Fruit fly (Drosophila melanogaster) whole organism, embryonic: ENCODE data around the gene pyx.

Source experiments
- Atf3 ChIP-seq: fragments of 200-800 bp; sonication (Bioruptor generic); optimal IDR thresholded peaks from 3 replicates; lab custom pipeline; 2016; ENCODE audit warnings: missing biosample characterization, missing genetic modification characterization
- BtbVII ChIP-seq: fragments of 200-800 bp; sonication (Bioruptor generic); optimal IDR thresholded peaks from 3 replicates; lab custom pipeline; 2017; ENCODE audit warnings: missing biosample characterization, mild to moderate bottlenecking, missing genetic modification characterization
- CG10147 ChIP-seq: fragments of 200-800 bp; sonication (Bioruptor generic); optimal IDR thresholded peaks from 2 replicates; lab custom pipeline; 2019; ENCODE audit warnings: missing biosample characterization, mild to moderate bottlenecking, missing genetic modification characterization, moderate library complexity
- CG10462 ChIP-seq: fragments of 200-800 bp; sonication (Bioruptor generic); optimal IDR thresholded peaks from 2 replicates; lab custom pipeline; 2016; ENCODE audit warnings: missing biosample characterization, missing genetic modification characterization
- CG10959 ChIP-seq: fragments of 200-800 bp; sonication (Bioruptor generic); IDR thresholded peaks from 2 replicates; pipeline ENCODE4 v1.3.6; 2022; ENCODE audit warnings: missing biosample characterization, missing genetic modification characterization
- CG13624 ChIP-seq: fragments of 200-800 bp; sonication (Bioruptor generic); optimal IDR thresholded peaks from 2 replicates; lab custom pipeline; 2016; ENCODE audit warnings: missing biosample characterization, missing genetic modification characterization
- CG14441 ChIP-seq: fragments of 200-800 bp; sonication (Bioruptor generic); IDR thresholded peaks from 2 replicates; pipeline ENCODE4 v1.3.6; 2022; ENCODE audit warnings: missing biosample characterization, missing genetic modification characterization
- CG14965 ChIP-seq: fragments of 200-800 bp; sonication (Bioruptor generic); optimal IDR thresholded peaks from 2 replicates; lab custom pipeline; 2016; ENCODE audit warnings: missing biosample characterization, missing genetic modification characterization, borderline replicate concordance
- CG1529 ChIP-seq: fragments of 200-800 bp; sonication (Bioruptor generic); optimal IDR thresholded peaks from 3 replicates; lab custom pipeline; 2018; ENCODE audit warnings: missing biosample characterization, missing genetic modification characterization
- CG15696 ChIP-seq: fragments of 200-800 bp; sonication (Bioruptor generic); optimal IDR thresholded peaks from 2 replicates; lab custom pipeline; 2019; ENCODE audit warnings: missing biosample characterization, mild to moderate bottlenecking, missing genetic modification characterization, moderate library complexity
- CG16815 ChIP-seq: fragments of 200-800 bp; sonication (Bioruptor generic); optimal IDR thresholded peaks from 3 replicates; lab custom pipeline; 2017; ENCODE audit warnings: missing biosample characterization, mild to moderate bottlenecking, missing genetic modification characterization
- CG17568 ChIP-seq: fragments of 200-800 bp; sonication (Bioruptor generic); optimal IDR thresholded peaks from 2 replicates; lab custom pipeline; 2018; ENCODE audit warnings: missing biosample characterization, mild to moderate bottlenecking, missing genetic modification characterization, moderate library complexity
- CG17912 ChIP-seq: fragments of 200-800 bp; sonication (Bioruptor generic); optimal IDR thresholded peaks from 2 replicates; lab custom pipeline; 2018; ENCODE audit warnings: missing biosample characterization, mild to moderate bottlenecking, missing genetic modification characterization
- CG18764 ChIP-seq: fragments of 200-800 bp; sonication (Bioruptor generic); optimal IDR thresholded peaks from 3 replicates; lab custom pipeline; 2016; ENCODE audit warnings: missing biosample characterization, missing genetic modification characterization
- CG32767 ChIP-seq: fragments of 200-800 bp; sonication (Bioruptor generic); IDR thresholded peaks from 2 replicates; pipeline ENCODE4 v1.3.6; 2022; ENCODE audit warnings: missing biosample characterization, missing genetic modification characterization
- CG4360 ChIP-seq: fragments of 200-800 bp; sonication (Bioruptor generic); IDR thresholded peaks from 2 replicates; pipeline ENCODE4 v1.3.6; 2022; ENCODE audit warnings: missing biosample characterization, missing genetic modification characterization
- CG43689 ChIP-seq: fragments of 200-800 bp; sonication (Bioruptor generic); IDR thresholded peaks from 2 replicates; pipeline ENCODE4 v1.3.6; 2022; ENCODE audit warnings: missing biosample characterization, missing genetic modification characterization
- CG4854 ChIP-seq: fragments of 200-800 bp; sonication (Bioruptor generic); optimal IDR thresholded peaks from 2 replicates; lab custom pipeline; 2016; ENCODE audit warnings: missing biosample characterization, missing genetic modification characterization, inconsistent platforms
- CG6765 ChIP-seq: fragments of 200-800 bp; sonication (Bioruptor generic); optimal IDR thresholded peaks from 3 replicates; lab custom pipeline; 2017; ENCODE audit warnings: missing biosample characterization, mild to moderate bottlenecking, missing genetic modification characterization
- CG7928 ChIP-seq: fragments of 200-800 bp; sonication (Bioruptor generic); optimal IDR thresholded peaks from 2 replicates; lab custom pipeline; 2017; ENCODE audit warnings: missing biosample characterization, mild to moderate bottlenecking, missing genetic modification characterization
- Dad ChIP-seq: fragments of 200-800 bp; sonication (Bioruptor generic); optimal IDR thresholded peaks from 3 replicates; lab custom pipeline; 2016; ENCODE audit warnings: missing biosample characterization, missing genetic modification characterization
- Eip74EF ChIP-seq, 2 experiments: fragments of 200-800 bp in 1 of 2; fragments of >200 bp in 1 of 2; sonication (Bioruptor generic) in 1 of 2; optimal IDR thresholded peaks; 2 replicates each; lab custom pipeline; 2017 to 2019; ENCODE audit warnings: missing biosample characterization in 2 of 2, missing genetic modification characterization in 2 of 2, mild to moderate bottlenecking in 1 of 2, moderate library complexity in 1 of 2
- Fer1 ChIP-seq: fragments of 200-800 bp; sonication (Bioruptor generic); optimal IDR thresholded peaks from 2 replicates; lab custom pipeline; 2017; ENCODE audit warnings: missing biosample characterization, mild to moderate bottlenecking, missing genetic modification characterization
- GATAe ChIP-seq: fragments of 200-800 bp; sonication (Bioruptor generic); conservative IDR thresholded peaks from 2 replicates; pipeline ENCODE4 v1.3.6; 2022; ENCODE audit warnings: missing biosample characterization, missing genetic modification characterization
- Lhr ChIP-seq: fragments of 200-800 bp; sonication (Bioruptor generic); optimal IDR thresholded peaks from 3 replicates; lab custom pipeline; 2017; ENCODE audit warnings: mild to moderate bottlenecking, missing biosample characterization, missing genetic modification reagents, missing genetic modification characterization
- Spps ChIP-seq: fragments of 200-800 bp; sonication (Bioruptor generic); optimal IDR thresholded peaks from 2 replicates; lab custom pipeline; 2018; ENCODE audit warnings: missing biosample characterization, mild to moderate bottlenecking, missing genetic modification characterization
- Vsx1 ChIP-seq: fragments of 200-800 bp; sonication (Bioruptor generic); optimal IDR thresholded peaks from 2 replicates; lab custom pipeline; 2017; ENCODE audit warnings: missing biosample characterization, mild to moderate bottlenecking, missing genetic modification characterization, missing genetic modification reagents
- Xbp1 ChIP-seq: fragments of 200-800 bp; sonication (Bioruptor generic); optimal IDR thresholded peaks from 3 replicates; lab custom pipeline; 2016; ENCODE audit warnings: missing biosample characterization, mild to moderate bottlenecking, missing genetic modification characterization
- ab ChIP-seq: fragments of 200-800 bp; sonication (Bioruptor generic); optimal IDR thresholded peaks from 2 replicates; lab custom pipeline; 2016; ENCODE audit warnings: missing biosample characterization, missing genetic modification characterization
- ap ChIP-seq: fragments of 200-800 bp; sonication (Bioruptor generic); IDR thresholded peaks from 2 replicates; pipeline ENCODE4 v1.3.6; 2022; ENCODE audit warnings: missing biosample characterization, missing genetic modification characterization
- cas ChIP-seq: fragments of 200-800 bp; sonication (Bioruptor generic); IDR thresholded peaks from 2 replicates; pipeline ENCODE4 v1.3.6; 2022; ENCODE audit warnings: missing biosample characterization, missing genetic modification characterization
- chinmo ChIP-seq: fragments of 200-800 bp; sonication (Bioruptor generic); IDR thresholded peaks from 4 replicates; pipeline ENCODE4 v1.3.6; 2022; ENCODE audit warnings: missing biosample characterization, missing genetic modification characterization; ENCODE audit not compliant: partially characterized antibody
- crc ChIP-seq: fragments of 200-800 bp; sonication (Bioruptor generic); optimal IDR thresholded peaks from 2 replicates; lab custom pipeline; 2016; ENCODE audit warnings: missing biosample characterization, missing genetic modification characterization
- dati ChIP-seq: fragments of 200-800 bp; sonication (Bioruptor generic); IDR thresholded peaks from 2 replicates; pipeline ENCODE4 v1.3.6; 2022; ENCODE audit warnings: missing biosample characterization, missing genetic modification characterization
- ems ChIP-seq: fragments of 200-800 bp; sonication (Bioruptor generic); optimal IDR thresholded peaks from 3 replicates; lab custom pipeline; 2016; ENCODE audit warnings: missing biosample characterization, missing genetic modification characterization
- gsb ChIP-seq: fragments of 200-800 bp; sonication (Bioruptor generic); IDR thresholded peaks from 2 replicates; pipeline ENCODE4 v1.3.6; 2022; ENCODE audit warnings: missing biosample characterization, missing genetic modification characterization
- gt ChIP-seq: fragments of 200-800 bp; sonication (Bioruptor generic); IDR thresholded peaks from 2 replicates; pipeline ENCODE4 v1.3.6; 2022; ENCODE audit warnings: missing biosample characterization, missing genetic modification characterization
- ind ChIP-seq: fragments of 200-800 bp; sonication (Bioruptor generic); optimal IDR thresholded peaks from 3 replicates; lab custom pipeline; 2016; ENCODE audit warnings: missing biosample characterization, missing genetic modification characterization
- lov ChIP-seq, 2 experiments: fragments of 200-800 bp in 1 of 2; fragments of >200 bp in 1 of 2; sonication (Bioruptor generic) in 1 of 2; IDR thresholded peaks in 1 of 2; optimal IDR thresholded peaks in 1 of 2; 2 replicates in 1 of 2; 3 replicates in 1 of 2; pipeline versions ENCODE4 v1.3.6 to Lab custom; 2017 to 2022; ENCODE audit warnings: missing biosample characterization in 1 of 2, missing genetic modification characterization in 1 of 2
- nerfin-1 ChIP-seq: fragments of 200-800 bp; sonication (Bioruptor generic); optimal IDR thresholded peaks from 3 replicates; lab custom pipeline; 2019; ENCODE audit warnings: missing biosample characterization, mild to moderate bottlenecking, missing genetic modification characterization, moderate library complexity
- nerfin-2 ChIP-seq: fragments of 200-800 bp; sonication (Bioruptor generic); IDR thresholded peaks from 2 replicates; pipeline ENCODE4 v1.3.6; 2022; ENCODE audit warnings: missing biosample characterization, missing genetic modification characterization; ENCODE audit not compliant: partially characterized antibody
- oc ChIP-seq: fragments of 200-800 bp; sonication (Bioruptor generic); optimal IDR thresholded peaks from 2 replicates; lab custom pipeline; 2018; ENCODE audit warnings: missing biosample characterization, mild to moderate bottlenecking, missing genetic modification characterization, moderate library complexity
- otp ChIP-seq: fragments of 200-800 bp; sonication (Bioruptor generic); IDR thresholded peaks from 3 replicates; pipeline ENCODE4, ENCODE4 v1.3.6; 2022; ENCODE audit warnings: missing biosample characterization, missing genetic modification characterization
- pita ChIP-seq: fragments of 200-800 bp; sonication (Bioruptor generic); optimal IDR thresholded peaks from 2 replicates; lab custom pipeline; 2017; ENCODE audit warnings: missing biosample characterization, mild to moderate bottlenecking, missing genetic modification characterization
- scrt ChIP-seq: fragments of 200-800 bp; sonication (Bioruptor generic); optimal IDR thresholded peaks from 2 replicates; lab custom pipeline; 2018; ENCODE audit warnings: missing biosample characterization, mild to moderate bottlenecking, missing genetic modification characterization, moderate library complexity
- tup ChIP-seq: fragments of 200-800 bp; sonication (Bioruptor generic); optimal IDR thresholded peaks from 2 replicates; lab custom pipeline; 2016; ENCODE audit warnings: missing biosample characterization, mild to moderate bottlenecking, missing genetic modification characterization, moderate library complexity
- z ChIP-seq: fragments of 200-800 bp; sonication (Bioruptor generic); IDR thresholded peaks from 3 replicates; pipeline ENCODE4 v1.3.6; 2022; ENCODE audit warnings: missing biosample characterization, missing genetic modification characterization

pyx gene

DNA sequence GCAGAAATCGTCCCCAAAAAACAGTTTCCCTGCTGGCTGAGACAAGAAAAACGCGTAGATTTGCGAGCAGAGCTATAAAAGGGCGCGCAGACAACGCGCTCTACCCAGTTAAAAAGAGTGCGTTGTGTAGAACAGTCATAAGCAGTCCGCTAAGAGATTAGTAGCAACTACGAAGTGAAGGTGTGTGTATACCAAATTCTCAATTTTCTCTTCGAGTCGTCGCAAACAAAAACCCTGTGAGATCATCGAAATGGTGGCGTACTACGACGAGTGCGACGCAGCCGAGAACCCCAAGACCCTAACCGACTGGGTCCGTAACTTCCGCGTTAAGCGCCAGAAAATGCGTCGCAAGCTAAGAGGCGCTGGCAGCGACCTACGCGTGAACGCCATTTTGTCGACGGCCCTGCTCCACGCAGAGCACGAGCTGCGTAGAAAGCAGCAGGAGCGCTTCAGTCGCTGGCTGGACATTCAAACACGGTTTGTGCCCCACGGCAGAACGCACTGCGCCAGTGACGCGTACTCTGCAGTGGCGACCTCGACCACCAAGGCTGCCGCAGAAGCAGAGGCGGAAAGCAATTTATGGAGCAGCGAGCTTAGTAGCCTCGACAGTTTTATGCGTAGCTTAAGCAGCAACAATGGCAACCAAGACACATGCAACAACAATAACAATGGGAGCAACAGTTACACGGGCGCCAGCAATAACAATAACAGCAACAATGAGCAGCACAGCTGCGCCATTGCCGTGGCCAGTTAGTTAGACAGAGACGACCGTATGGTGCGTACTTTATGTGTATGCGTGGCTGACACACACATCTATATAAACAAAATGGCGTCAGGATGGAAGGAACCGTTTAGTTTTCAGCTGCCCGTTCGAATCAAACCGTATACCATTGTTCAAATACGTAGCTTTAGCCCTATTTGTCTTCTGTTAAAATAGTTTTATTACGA lies 1.4 kb upstream of the pyx start (continued):
- TF ChIP-seq Dad (GFP tag; lab: Kevin White, UChicago) = no peak
- no peak for TF ChIP-seq CG43689 (GFP tag; lab: Robert Waterston, UW)
- TF ChIP-seq chinmo (GFP tag; lab: Robert Waterston, UW) = peak; percentile 68; the same call in 3 of the 4 replicates
- 0 out of 2 replicates have a peak, but pooled peaks have one; percentile 29 for TF ChIP-seq nerfin-2 (GFP tag; lab: Robert Waterston, UW)
- peak; percentile 6 for TF ChIP-seq BtbVII
- TF ChIP-seq CG10959 (GFP tag; lab: Robert Waterston, UW) = peak; percentile 9; the same call in 1 of the 2 replicates
- no peak for TF ChIP-seq CG10147 (GFP tag; lab: Kevin White, UChicago)
- no peak for TF ChIP-seq GATAe (GFP tag; lab: Robert Waterston, UW)
- TF ChIP-seq pita (GFP tag; lab: Kevin White, UChicago) = no peak
- no peak for TF ChIP-seq Lhr
- TF ChIP-seq CG17568 (GFP tag; lab: Kevin White, UChicago) = no peak
- no peak for TF ChIP-seq CG18764
- TF ChIP-seq gsb = peak; percentile 43; the same call in 1 of the 2 replicates
- no peak for TF ChIP-seq Vsx1 (GFP tag; lab: Kevin White, UChicago)
- TF ChIP-seq Atf3 (GFP tag; lab: Kevin White, UChicago) = peak; percentile 1
- TF ChIP-seq crc (GFP tag; lab: Kevin White, UChicago) = no peak
- TF ChIP-seq CG4854 (GFP tag; lab: Kevin White, UChicago) = no peak
- TF ChIP-seq ap (GFP tag; lab: Robert Waterston, UW) = peak; percentile 15; the same call in 1 of the 2 replicates
- TF ChIP-seq CG15696 (tag; lab: Kevin White, UChicago) = no peak
- no peak for TF ChIP-seq CG17912 (GFP tag; lab: Kevin White, UChicago)
- TF ChIP-seq CG13624 (GFP tag; lab: Kevin White, UChicago) = peak; percentile 83
- TF ChIP-seq CG6765 (GFP tag; lab: Kevin White, UChicago) = no peak
- TF ChIP-seq ab (GFP tag; lab: Kevin White, UChicago) = no peak
- peak in 1 of 2 experiments; percentile 81 for TF ChIP-seq Eip74EF (GFP tag; optimal IDR thresholded peaks at IDR 0.05; lab: Kevin White, UChicago)
- peak; percentile 36; the same call in 1 of the 3 replicates for TF ChIP-seq z
- peak; percentile 80 for TF ChIP-seq CG4360
- no peak for TF ChIP-seq Spps (tag; lab: Kevin White, UChicago)
- no peak for TF ChIP-seq CG14965 (GFP tag; lab: Kevin White, UChicago)
- no peak for TF ChIP-seq oc
- TF ChIP-seq Fer1 (GFP tag; lab: Kevin White, UChicago) = no peak
- TF ChIP-seq nerfin-1 (tag; lab: Kevin White, UChicago) = no peak
- peak; percentile 10; the same call in 1 of the 3 replicates for TF ChIP-seq otp (GFP tag; lab: Robert Waterston, UW)
- TF ChIP-seq lov (optimal IDR thresholded peaks at IDR 0.05; lab: Kevin White, UChicago) = no peak
- TF ChIP-seq lov (GFP tag; IDR thresholded peaks at IDR 0.05; lab: Robert Waterston, UW) = peak; percentile 77; the same call in 1 of the 3 replicates
- TF ChIP-seq dati = no peak
- peak; percentile 91 for TF ChIP-seq CG32767 (GFP tag; lab: Robert Waterston, UW)
- TF ChIP-seq Xbp1 (GFP tag; lab: Kevin White, UChicago) = no peak
- no peak for TF ChIP-seq ind (GFP tag; lab: Kevin White, UChicago)
- TF ChIP-seq CG1529 (GFP tag; lab: Kevin White, UChicago) = no peak
- TF ChIP-seq gt (GFP tag; lab: Robert Waterston, UW) = no peak
- no peak for TF ChIP-seq ems (GFP tag; lab: Kevin White, UChicago)
- peak; percentile 63; the same call in 1 of the 2 replicates for TF ChIP-seq cas (GFP tag; lab: Robert Waterston, UW)
- TF ChIP-seq scrt = peak; percentile 98
- TF ChIP-seq tup = peak; percentile 14
- no peak for TF ChIP-seq CG14441 (GFP tag; lab: Robert Waterston, UW)
- TF ChIP-seq CG7928 (GFP tag; lab: Kevin White, UChicago) = no peak
- TF ChIP-seq CG16815 (GFP tag; lab: Kevin White, UChicago) = no peak
- TF ChIP-seq CG10462 = no peak
